Fruit fly (Drosophila melanogaster): ENCODE measurements around the gene ed.

The ed gene

DNA sequence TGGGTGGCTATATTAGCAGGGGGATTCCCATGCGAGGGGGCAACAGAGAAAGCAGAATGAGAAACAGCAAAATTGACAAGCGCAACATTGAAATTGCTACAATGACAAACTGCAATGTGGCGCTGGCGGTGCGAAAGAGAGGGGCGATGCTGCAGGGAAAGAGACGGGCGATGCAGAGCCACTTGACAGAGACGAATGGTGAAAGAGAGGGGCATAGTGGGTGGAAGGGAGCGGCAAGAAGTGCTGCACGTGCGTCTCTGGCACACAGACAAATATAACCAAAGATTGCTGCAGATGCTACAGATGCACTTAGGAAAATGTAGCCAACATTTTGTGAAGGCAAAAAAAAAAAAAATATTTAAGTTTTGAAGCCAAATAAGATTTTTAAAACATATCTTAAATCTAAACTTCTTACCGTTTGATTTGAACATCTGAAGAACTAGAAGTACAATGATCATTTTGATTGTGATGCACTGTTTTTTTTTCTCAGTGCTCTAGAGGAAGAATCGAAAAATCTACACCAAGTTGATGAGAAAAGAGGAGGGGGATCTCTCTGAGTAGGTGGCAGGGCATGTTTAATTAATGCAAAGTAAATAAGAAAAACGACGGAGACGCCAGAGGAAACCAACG, 14.1 kb downstream of the ed start (continued):
- TF ChIP-seq Bdp1 (GFP tag; optimal IDR thresholded peaks at IDR 0.05) (peak; percentile 3), CG7372 (GFP tag; IDR thresholded peaks at IDR 0.05) (peak; percentile 28; the same call in 1 of the 2 replicates), CG14667 (GFP tag; IDR thresholded peaks at IDR 0.05) (peak; percentile 49; the same call in 1 of the 2 replicates), CG33213 (GFP tag; optimal IDR thresholded peaks at IDR 0.05) (no peak), CrebB (tag; optimal IDR thresholded peaks at IDR 0.05) (no peak), CG15696 (tag; optimal IDR thresholded peaks at IDR 0.05) (peak; percentile 54), CG14441 (GFP tag; IDR thresholded peaks at IDR 0.05) (no peak), pum (GFP tag; optimal IDR thresholded peaks at IDR 0.05) (peak; percentile 40), HmgD (GFP tag; optimal IDR thresholded peaks at IDR 0.05) (no peak), az2 (GFP tag; optimal IDR thresholded peaks at IDR 0.05) (peak; percentile 68), Sox102F (GFP tag; optimal IDR thresholded peaks at IDR 0.05) (peak; percentile 75), CG13775 (GFP tag; optimal IDR thresholded peaks at IDR 0.05) (peak; percentile 46), Spps (tag; optimal IDR thresholded peaks at IDR 0.05) (peak; percentile 58), D19A (tag; optimal IDR thresholded peaks at IDR 0.05) (peak; percentile 66), Dbx (GFP tag; IDR thresholded peaks at IDR 0.05) (no peak), vnd (GFP tag; IDR thresholded peaks at IDR 0.05; ENCODE audit: partially characterized antibody) (no peak), BtbVII (GFP tag; optimal IDR thresholded peaks at IDR 0.05) (no peak), CkIIα-i1 (GFP tag; IDR thresholded peaks at IDR 0.05) (no peak), chif (GFP tag; optimal IDR thresholded peaks at IDR 0.05) (peak; percentile 59 to 76), sc (optimal IDR thresholded peaks at IDR 0.05) (no peak), sc (GFP tag; optimal IDR thresholded peaks at IDR 0.05) (peak; percentile 59), CG4854 (GFP tag; optimal IDR thresholded peaks at IDR 0.05) (peak; percentile 12), CG8765 (GFP tag; IDR thresholded peaks at IDR 0.05) (peak; percentile 31; the same call in 1 of the 2 replicates), CG3726 (GFP tag; IDR thresholded peaks at IDR 0.05) (peak; percentile 72; the same call in 2 of the 3 replicates), GATAe (GFP tag; conservative IDR thresholded peaks at IDR 0.05) (no peak), crol (GFP tag; IDR thresholded peaks at IDR 0.05) (peak; percentile 69), sr (GFP tag; IDR thresholded peaks at IDR 0.05) (no peak), chm (GFP tag; IDR thresholded peaks at IDR 0.05) (0 out of 2 replicates have a peak, but pooled peaks have one; percentile 29), aop (GFP tag; IDR thresholded peaks at IDR 0.05) (0 out of 2 replicates have a peak, but pooled peaks have one; percentile 15), trem (tag; optimal IDR thresholded peaks at IDR 0.05) (peak; percentile 61), Opbp (GFP tag; IDR thresholded peaks at IDR 0.05; ENCODE audit: partially characterized antibody) (no peak), kay (GFP tag; optimal IDR thresholded peaks at IDR 0.05) (no peak), Hr78 (GFP tag; optimal IDR thresholded peaks at IDR 0.05) (peak in 1 of 2 experiments; percentile 31), CG5245 (GFP tag; optimal IDR thresholded peaks at IDR 0.05) (peak; percentile 47), CG7271 (tag; optimal IDR thresholded peaks at IDR 0.05) (no peak), ERR (GFP tag; optimal IDR thresholded peaks at IDR 0.05) (no peak), ase (GFP tag; IDR thresholded peaks at IDR 0.05) (peak; percentile 44; the same call in 1 of the 3 replicates), Drgx (GFP tag; IDR thresholded peaks at IDR 0.05) (peak; percentile 67), dysf (GFP tag; IDR thresholded peaks at IDR 0.05) (peak; percentile 31; the same call in 1 of the 3 replicates), Rfx (GFP tag; IDR thresholded peaks at IDR 0.05) (no peak), repo (GFP tag; optimal IDR thresholded peaks at IDR 0.05) (no peak), ewg (GFP tag; optimal IDR thresholded peaks at IDR 0.05) (peak; percentile 58), CG12104 (GFP tag; optimal IDR thresholded peaks at IDR 0.05) (peak; percentile 31), zf30C (GFP tag; optimal IDR thresholded peaks at IDR 0.05) (peak; percentile 62), bsh (GFP tag; optimal IDR thresholded peaks at IDR 0.05) (peak; percentile 17 to 86), dmrt99B (tag; optimal IDR thresholded peaks at IDR 0.05) (peak; percentile 63), sima (GFP tag; optimal IDR thresholded peaks at IDR 0.05) (peak; percentile 5), ssp (GFP tag; IDR thresholded peaks at IDR 0.05) (peak; percentile 52), MTF-1 (GFP tag; optimal IDR thresholded peaks at IDR 0.05; ENCODE audit: borderline replicate concordance) (peak; percentile 14), CG33557 (GFP tag; optimal IDR thresholded peaks at IDR 0.05) (peak; percentile 71)
